Fruit fly (Drosophila melanogaster): Measurements from ENCODE around the gene CG9630.

- TF ChIP-seq CG33017 (tag; optimal IDR thresholded peaks at IDR 0.05) (no peak), Hr96 (GFP tag; optimal IDR thresholded peaks at IDR 0.05) (no peak), toe (GFP tag; optimal IDR thresholded peaks at IDR 0.05) (no peak), kay (GFP tag; ENCODE audit: borderline replicate concordance) (no peak), Mnt (GFP tag; optimal IDR thresholded peaks at IDR 0.05) (no peak)
Observed at dm6 chr3R:8248138-8248537, 21.6 kb downstream of the CG9630 start, which contains the start of gene CG15864.

All from whole organism, adult.